Worm (Caenorhabditis elegans) whole organism, L1 larva: Measurements from ENCODE around the gene suds-3.
A peak's percentile ranks its signal among the peaks of the same experiment; 100 is the strongest.

Experiments
- C16A3.4 ChIP-seq: fragments of 150-350 bp; optimal IDR thresholded peaks from 2 replicates; lab custom pipeline; 2014; ENCODE audit warnings: missing biosample characterization, missing genetic modification characterization
- Y116A8C.19 ChIP-seq: sonication (generic microtip); optimal IDR thresholded peaks from 2 replicates; lab custom pipeline; 2016; ENCODE audit warnings: missing compliant biosample characterization, missing genetic modification characterization, borderline replicate concordance
- aha-1 ChIP-seq: fragments of 150-350 bp; optimal IDR thresholded peaks from 2 replicates; lab custom pipeline; 2014; ENCODE audit warnings: missing biosample characterization, missing genetic modification characterization
- blmp-1 ChIP-seq: fragments of 150-350 bp; optimal IDR thresholded peaks from 2 replicates; lab custom pipeline; 2014; ENCODE audit warnings: missing biosample characterization, missing genetic modification characterization
- ceh-90 ChIP-seq: sonication (generic microtip); optimal IDR thresholded peaks from 2 replicates; lab custom pipeline; 2016; ENCODE audit warnings: missing genetic modification characterization, missing compliant biosample characterization
- dsc-1 ChIP-seq: sonication (generic microtip); optimal IDR thresholded peaks from 2 replicates; lab custom pipeline; 2016; ENCODE audit warnings: mild to moderate bottlenecking, missing genetic modification characterization, missing compliant biosample characterization
- efl-1 ChIP-seq, 4 experiments: fragments of 150-350 bp; optimal IDR thresholded peaks in 3 of 4; peaks in 1 of 4; 1 replicate in 1 of 4; 2 replicates in 3 of 4; lab custom pipeline; 2014; ENCODE audit warnings: missing biosample characterization in 2 of 4, missing genetic modification characterization in 2 of 4, missing genetic modification reagents in 2 of 4
- egl-13 ChIP-seq: sonication (generic microtip); optimal IDR thresholded peaks from 2 replicates; lab custom pipeline; 2016; ENCODE audit warnings: missing genotype, missing genetic modification reagents, missing genetic modification characterization, missing compliant biosample characterization
- egl-27 ChIP-seq, 2 experiments: fragments of 150-350 bp in 1 of 2; sonication (generic microtip); optimal IDR thresholded peaks; 3 replicates each; lab custom pipeline; 2017 to 2018; ENCODE audit warnings: missing biosample characterization in 2 of 2, missing genetic modification characterization in 2 of 2, missing genetic modification reagents in 2 of 2
- elt-2 ChIP-seq: sonication (generic microtip); optimal IDR thresholded peaks from 2 replicates; lab custom pipeline; 2016; ENCODE audit warnings: missing genetic modification characterization, mild to moderate bottlenecking, inconsistent platforms, missing compliant biosample characterization, missing genetic modification reagents
- fkh-4 ChIP-seq: sonication (generic microtip); optimal IDR thresholded peaks from 2 replicates; lab custom pipeline; 2016; ENCODE audit warnings: missing compliant biosample characterization, missing genetic modification characterization, borderline replicate concordance
- grh-1 ChIP-seq: fragments of 200-800 bp; sonication (Bioruptor generic); IDR thresholded peaks from 2 replicates; pipeline ENCODE4 v1.3.6; 2022; ENCODE audit warnings: missing genetic modification reagents, missing genetic modification characterization, missing compliant biosample characterization
- isw-1 ChIP-seq: fragments of 200-800 bp; sonication (Bioruptor generic); IDR thresholded peaks from 2 replicates; pipeline ENCODE4 v1.3.6; 2022; ENCODE audit warnings: missing genetic modification characterization, missing compliant biosample characterization
- jun-1 ChIP-seq: fragments of 150-350 bp; optimal IDR thresholded peaks from 2 replicates; lab custom pipeline; 2014; ENCODE audit warnings: missing biosample characterization, missing genetic modification reagents, missing genetic modification characterization
- lin-14 ChIP-seq: fragments of 200-800 bp; sonication (Bioruptor generic); optimal IDR thresholded peaks from 2 replicates; lab custom pipeline; 2018; ENCODE audit warnings: mild to moderate bottlenecking, missing genetic modification characterization, moderate library complexity, missing compliant biosample characterization
- lin-15B ChIP-seq: fragments of 150-350 bp; sonication (generic microtip); optimal IDR thresholded peaks from 3 replicates; lab custom pipeline; 2014; ENCODE audit warnings: missing biosample characterization, missing genetic modification characterization
- lsy-2 ChIP-seq, 2 experiments: fragments of 150-350 bp; optimal IDR thresholded peaks; 2 replicates each; lab custom pipeline; 2014; ENCODE audit warnings: missing biosample characterization in 2 of 2, missing genetic modification characterization in 2 of 2
- mep-1 ChIP-seq: fragments of 150-350 bp; optimal IDR thresholded peaks from 2 replicates; lab custom pipeline; 2014; ENCODE audit warnings: missing biosample characterization, missing genetic modification characterization
- nhr-11 ChIP-seq: fragments of 150-350 bp; optimal IDR thresholded peaks from 2 replicates; lab custom pipeline; 2014; ENCODE audit warnings: missing biosample characterization, missing genetic modification characterization
- nhr-19 ChIP-seq: fragments of 200-800 bp; sonication (Bioruptor generic); conservative IDR thresholded peaks from 2 replicates; pipeline ENCODE4 v1.3.6; 2022; ENCODE audit warnings: missing genetic modification characterization, missing compliant biosample characterization
- nhr-20 ChIP-seq: sonication (generic microtip); optimal IDR thresholded peaks from 2 replicates; lab custom pipeline; 2016; ENCODE audit warnings: mild to moderate bottlenecking, missing genetic modification characterization, missing compliant biosample characterization
- nhr-28 ChIP-seq: fragments of 150-350 bp; optimal IDR thresholded peaks from 2 replicates; lab custom pipeline; 2014; ENCODE audit warnings: missing biosample characterization, missing genetic modification characterization
- nhr-71 ChIP-seq: sonication (generic microtip); optimal IDR thresholded peaks from 2 replicates; lab custom pipeline; 2016; ENCODE audit warnings: mild to moderate bottlenecking, missing genetic modification characterization, moderate library complexity, missing compliant biosample characterization
- nhr-77 ChIP-seq: fragments of 150-350 bp; optimal IDR thresholded peaks from 2 replicates; lab custom pipeline; 2014; ENCODE audit warnings: missing biosample characterization, missing genetic modification characterization
- nhr-85 ChIP-seq: sonication (generic microtip); peaks from one replicate; lab custom pipeline; 2016; ENCODE audit warnings: missing genetic modification characterization, inconsistent platforms, missing compliant biosample characterization
- pag-3 ChIP-seq: sonication (generic microtip); optimal IDR thresholded peaks from 2 replicates; lab custom pipeline; 2017; ENCODE audit warnings: missing genetic modification characterization, mild to moderate bottlenecking, missing compliant biosample characterization, antibody characterized with exemption, borderline replicate concordance; ENCODE audit not compliant: insufficient read depth
- rnt-1 ChIP-seq: sonication (generic microtip); optimal IDR thresholded peaks from 2 replicates; lab custom pipeline; 2016; ENCODE audit warnings: mild to moderate bottlenecking, missing genetic modification characterization, moderate library complexity, missing compliant biosample characterization
- snu-23 ChIP-seq: sonication (generic microtip); optimal IDR thresholded peaks from 2 replicates; lab custom pipeline; 2016; ENCODE audit warnings: missing genetic modification characterization, missing compliant biosample characterization
- sptf-1 ChIP-seq: fragments of 150-350 bp; optimal IDR thresholded peaks from 2 replicates; lab custom pipeline; 2014; ENCODE audit warnings: missing biosample characterization, missing genetic modification characterization
- tbx-2 ChIP-seq: sonication (generic microtip); optimal IDR thresholded peaks from 2 replicates; lab custom pipeline; 2016; ENCODE audit warnings: missing genetic modification characterization, missing compliant biosample characterization
- unc-98 ChIP-seq: fragments of 200-800 bp; sonication (Bioruptor generic); IDR thresholded peaks from 2 replicates; pipeline ENCODE4 v1.3.6; 2022; ENCODE audit warnings: missing genetic modification characterization, missing compliant biosample characterization
- xbp-1 ChIP-seq: sonication (generic microtip); optimal IDR thresholded peaks from 2 replicates; lab custom pipeline; 2016; ENCODE audit warnings: missing genetic modification characterization, missing compliant biosample characterization
- zip-4 ChIP-seq: fragments of 200-800 bp; sonication (Bioruptor generic); optimal IDR thresholded peaks from 2 replicates; lab custom pipeline; 2018; ENCODE audit warnings: mild to moderate bottlenecking, missing genetic modification characterization, moderate library complexity, missing compliant biosample characterization

The suds-3 gene

DNA sequence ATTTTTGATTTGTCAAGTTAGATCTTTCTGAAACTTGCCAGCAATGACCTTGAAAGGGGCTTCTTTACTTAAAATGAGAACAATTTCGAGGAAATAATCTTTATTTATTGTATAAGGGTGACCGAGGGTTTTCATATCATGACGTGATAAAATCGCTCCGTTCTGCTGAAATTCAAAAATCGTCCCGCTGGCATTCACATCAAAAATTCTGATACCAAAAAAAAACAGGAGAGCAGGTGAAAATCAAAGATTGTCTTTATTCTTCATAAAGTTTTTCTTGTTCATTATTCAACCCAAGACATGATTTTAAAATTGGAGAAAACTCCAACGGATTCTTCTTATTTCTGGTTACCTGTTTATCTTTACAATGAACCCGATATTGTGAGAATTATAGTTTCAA lies 13.3 kb downstream of the suds-3 start, which contains the start of gene sre-28:
sre-28 (plus strand) TSS at position 301 of the 400 bp plus-strand sequence.
- TF ChIP-seq mep-1 (tag; lab: Kevin White, UChicago) (no peak), lin-14 (GFP tag; lab: Kevin White, UChicago) (no peak), jun-1 (tag; lab: Kevin White, UChicago) (no peak), egl-13 (tag; lab: Kevin White, UChicago) (no peak), nhr-28 (tag; lab: Kevin White, UChicago) (no peak), egl-27 (tag; optimal IDR thresholded peaks at IDR 0.05; lab: Kevin White, UChicago) (no peak), isw-1 (GFP tag; lab: Robert Waterston, UW) (no peak), C16A3.4 (tag; lab: Kevin White, UChicago) (no peak), unc-98 (GFP tag; lab: Robert Waterston, UW) (no peak), zip-4 (GFP tag; lab: Kevin White, UChicago) (no peak), ceh-90 (no peak), sptf-1 (no peak), pag-3 (no peak)

DNA sequence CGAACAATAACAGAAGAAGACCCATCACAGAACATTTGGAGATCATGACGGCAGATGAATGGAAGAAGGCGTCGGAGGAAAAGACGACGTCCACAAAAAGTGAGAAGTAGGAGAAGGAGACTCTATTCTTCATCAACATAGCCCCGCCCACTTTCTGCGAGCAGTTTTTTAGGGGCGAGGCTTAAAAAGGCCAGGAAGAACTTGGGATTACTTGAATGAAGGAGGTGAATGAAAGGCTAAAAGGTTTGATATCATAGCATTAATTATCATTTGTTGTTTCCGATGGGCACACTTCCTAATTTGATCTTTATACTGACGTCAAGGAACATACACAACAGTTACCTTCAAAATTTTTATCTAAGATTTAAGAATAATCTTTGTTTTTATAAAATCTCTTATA lies 18.0 kb downstream of the suds-3 start, which contains the start of gene nlp-58:
nlp-58 (minus strand) TSS at position 101 of the 400 bp plus-strand sequence.
- TF ChIP-seq zip-4 (GFP tag; lab: Kevin White, UChicago), result no peak
- TF ChIP-seq, all 84 proteins: peak for 0

DNA sequence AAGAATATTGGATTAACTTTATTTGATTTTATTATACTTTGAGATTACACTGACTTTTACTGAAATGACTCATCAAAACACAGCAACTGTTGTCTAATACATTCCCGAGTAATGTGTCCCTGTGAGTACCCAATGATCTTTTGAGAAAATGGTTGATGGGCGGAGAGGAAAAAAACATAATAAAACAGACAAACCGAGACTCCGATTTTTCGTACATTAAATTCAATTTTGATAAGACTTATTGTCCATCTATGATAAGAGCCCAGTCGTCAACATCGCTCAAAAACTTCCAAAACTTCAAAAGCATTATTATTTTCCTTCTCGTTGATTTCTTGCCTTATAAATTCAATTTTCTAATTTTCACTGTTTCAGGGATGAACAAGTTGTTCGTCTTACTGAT lies 20.0 kb downstream of the suds-3 start, which contains the start of gene ttr-46:
ttr-46 (plus strand) TSS at position 373 of the 400 bp plus-strand sequence.
- TF ChIP-seq elt-2 (tag; lab: Kevin White, UChicago) (peak; percentile 7), efl-1 (optimal IDR thresholded peaks at IDR 0.05; lab: Kevin White, UChicago) (no peak), efl-1 (GFP tag; optimal IDR thresholded peaks at IDR 0.05 in 1 of 2; lab: Kevin White, UChicago) (peak in 1 of 2 experiments; percentile 86), C16A3.4 (tag; lab: Kevin White, UChicago) (no peak)

DNA sequence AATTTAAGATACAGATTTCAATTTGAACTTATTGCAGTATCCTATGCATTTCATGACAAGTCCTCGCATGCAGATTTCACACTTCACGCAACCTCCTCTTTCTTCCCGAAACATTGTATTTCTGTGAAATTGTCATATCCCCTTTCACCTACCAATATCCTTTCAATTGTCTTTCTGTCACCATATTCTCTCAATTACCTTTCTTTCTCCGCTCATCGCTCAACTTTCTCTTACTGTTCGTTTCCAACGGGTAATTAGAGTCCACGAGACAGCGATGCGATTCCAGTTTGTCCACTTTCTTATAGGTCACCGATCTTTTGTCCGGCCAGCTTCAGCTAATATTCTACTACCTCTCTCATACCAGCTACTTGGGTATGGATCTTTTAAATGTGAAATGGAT lies 21.6 kb downstream of the suds-3 start, which contains the start of gene mam-5:
mam-5 (plus strand) TSS at position 304 of the 400 bp plus-strand sequence.
- TF ChIP-seq efl-1 (optimal IDR thresholded peaks at IDR 0.05; lab: Kevin White, UChicago), result no peak
- TF ChIP-seq efl-1 (GFP tag; optimal IDR thresholded peaks at IDR 0.05 in 1 of 2; lab: Kevin White, UChicago), result peak in 1 of 2 experiments; percentile 24
- peak; percentile 53 for TF ChIP-seq blmp-1 (tag; lab: Kevin White, UChicago)
- TF ChIP-seq nhr-11 (tag; lab: Kevin White, UChicago), result no peak
- TF ChIP-seq, all 84 proteins: peak for 2

DNA sequence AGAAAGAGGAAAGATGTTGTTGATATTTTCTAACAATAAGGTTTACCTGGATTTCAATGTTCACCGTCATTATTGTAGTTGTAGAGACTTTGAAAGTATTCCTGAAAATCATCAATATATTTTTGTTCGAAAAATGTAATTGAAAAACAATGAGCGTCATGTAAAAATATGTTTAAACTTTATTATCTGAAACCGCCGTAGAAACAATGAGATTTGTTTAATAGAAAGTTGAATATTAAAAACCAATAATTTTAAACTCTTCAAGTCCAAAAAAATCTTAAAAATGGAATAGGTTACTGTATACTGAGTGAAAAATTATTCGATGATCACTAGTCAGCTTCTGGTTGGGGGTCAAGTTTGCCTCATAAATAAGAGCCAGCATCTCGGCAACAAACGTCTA lies 27.4 kb downstream of the suds-3 start, which contains the start of gene anmt-3:
anmt-3 (minus strand) TSS at position 101 of the 400 bp plus-strand sequence.
- no peak for TF ChIP-seq fkh-4 (tag; lab: Kevin White, UChicago)
- no peak for TF ChIP-seq pag-3
- no peak for TF ChIP-seq efl-1 (optimal IDR thresholded peaks at IDR 0.05; lab: Kevin White, UChicago)
- peak in 1 of 2 experiments; percentile 25 for TF ChIP-seq efl-1 (GFP tag; optimal IDR thresholded peaks at IDR 0.05 in 1 of 2; lab: Kevin White, UChicago)
- TF ChIP-seq nhr-85 (tag; lab: Kevin White, UChicago), result no peak
- no peak for TF ChIP-seq lin-15B (tag; lab: Kevin White, UChicago)

DNA sequence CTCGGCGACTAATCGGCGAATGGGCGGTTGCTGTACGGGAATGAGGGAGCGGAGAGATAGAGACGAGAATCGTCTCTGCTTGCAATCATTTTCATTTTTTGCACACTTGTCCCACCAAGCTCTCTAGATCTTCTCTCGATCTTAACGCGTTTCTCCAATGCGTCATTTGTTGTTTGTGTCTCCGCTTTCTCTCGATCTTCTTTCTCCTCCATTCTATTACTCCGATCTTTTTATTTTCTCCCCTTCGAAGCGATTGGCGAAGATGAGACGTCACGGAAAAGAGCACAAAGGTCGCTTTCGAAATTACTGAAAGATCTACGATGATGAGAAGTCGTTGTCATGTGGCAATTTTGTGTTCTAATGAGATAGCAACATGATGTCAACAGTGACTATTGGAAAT lies 27.8 kb downstream of the suds-3 start:
- peak; percentile 46 for TF ChIP-seq nhr-19 (GFP tag; lab: Robert Waterston, UW)
- no peak for TF ChIP-seq C16A3.4 (tag; lab: Kevin White, UChicago)
- peak; percentile 24 to 48 for TF ChIP-seq lsy-2 (tag; optimal IDR thresholded peaks at IDR 0.05; lab: Kevin White, UChicago)
- peak; percentile 72 for TF ChIP-seq rnt-1
- no peak for TF ChIP-seq grh-1 (GFP tag; lab: Robert Waterston, UW)
- TF ChIP-seq aha-1, result no peak
- no peak for TF ChIP-seq Y116A8C.19 (tag; lab: Kevin White, UChicago)
- TF ChIP-seq nhr-20, result peak; percentile 49
- peak; percentile 29 for TF ChIP-seq mep-1 (tag; lab: Kevin White, UChicago)
- TF ChIP-seq xbp-1 (tag; lab: Kevin White, UChicago), result peak; percentile 2
- TF ChIP-seq dsc-1, result peak; percentile 36
- TF ChIP-seq lin-14 (GFP tag; lab: Kevin White, UChicago), result peak; percentile 75
- TF ChIP-seq tbx-2 (tag; lab: Kevin White, UChicago), result peak; percentile 56
- TF ChIP-seq snu-23 (GFP tag; lab: Kevin White, UChicago), result peak; percentile 50
- peak; percentile 8 for TF ChIP-seq nhr-77
- TF ChIP-seq efl-1 (optimal IDR thresholded peaks at IDR 0.05; lab: Kevin White, UChicago), result peak in 1 of 2 experiments; percentile 19
- TF ChIP-seq efl-1 (GFP tag; optimal IDR thresholded peaks at IDR 0.05 in 1 of 2; lab: Kevin White, UChicago), result no peak
- TF ChIP-seq nhr-71 (tag; lab: Kevin White, UChicago), result peak; percentile 77
